Fruit fly (Drosophila melanogaster): Measurements from ENCODE around the gene Prp6.
A peak's percentile ranks its signal among the peaks of the same experiment; 100 is the strongest.

The Prp6 gene

dm6 chr3L:18898770-18899278 is 6.3 kb upstream of the Prp6 start, which contains the start of gene RpL26 (continued):
- TF ChIP-seq Oli (tag; optimal IDR thresholded peaks at IDR 0.05) (peak; percentile 51), CG11456 (GFP tag; IDR thresholded peaks at IDR 0.05) (no peak), caup (GFP tag; optimal IDR thresholded peaks at IDR 0.05; ENCODE audit: severe bottlenecking) (peak; percentile 67), CG17829 (tag; optimal IDR thresholded peaks at IDR 0.05) (peak; percentile 76), CG16813 (GFP tag; IDR thresholded peaks at IDR 0.05; ENCODE audit: partially characterized antibody) (peak; percentile 99), yki (optimal IDR thresholded peaks at IDR 0.05) (no peak), CG17802 (tag; optimal IDR thresholded peaks at IDR 0.05) (peak; percentile 7), tgo (GFP tag; IDR thresholded peaks at IDR 0.05) (no peak; the same call in 2 of the 3 replicates), danr (GFP tag; IDR thresholded peaks at IDR 0.05) (no peak), Poxn (GFP tag; IDR thresholded peaks at IDR 0.05) (no peak), Dfd (GFP tag; optimal IDR thresholded peaks at IDR 0.05) (no peak), CG4820 (GFP tag; optimal IDR thresholded peaks at IDR 0.05) (peak; percentile 37), CG4854 (GFP tag; optimal IDR thresholded peaks at IDR 0.05) (peak; percentile 60), dmrt11E (tag; optimal IDR thresholded peaks at IDR 0.05) (peak; percentile 73), ara (GFP tag; IDR thresholded peaks at IDR 0.05) (no peak), PHDP (tag; optimal IDR thresholded peaks at IDR 0.05) (peak; percentile 61), CG4707 (GFP tag; optimal IDR thresholded peaks at IDR 0.05) (no peak), CG12071 (GFP tag; optimal IDR thresholded peaks at IDR 0.05) (no peak), CG10462 (GFP tag; optimal IDR thresholded peaks at IDR 0.05) (peak; percentile 46), CG11696 (GFP tag; IDR thresholded peaks at IDR 0.05) (no peak), vnd (GFP tag; IDR thresholded peaks at IDR 0.05; ENCODE audit: partially characterized antibody) (peak; percentile 98), luna (GFP tag; optimal IDR thresholded peaks at IDR 0.05) (peak; percentile 74), CG6254 (GFP tag; optimal IDR thresholded peaks at IDR 0.05) (no peak), CG2120 (GFP tag; optimal IDR thresholded peaks at IDR 0.05) (peak; percentile 90), CG1792 (GFP tag; optimal IDR thresholded peaks at IDR 0.05) (peak; percentile 53), dmrt99B (tag; optimal IDR thresholded peaks at IDR 0.05) (no peak), gsb-n (tag; optimal IDR thresholded peaks at IDR 0.05) (no peak), Sry-δ (GFP tag; optimal IDR thresholded peaks at IDR 0.05) (peak; percentile 99), C15 (GFP tag; IDR thresholded peaks at IDR 0.05) (no peak), pum (GFP tag; optimal IDR thresholded peaks at IDR 0.05) (peak; percentile 88), CG2202 (tag; optimal IDR thresholded peaks at IDR 0.05) (peak; percentile 56), CG6175 (GFP tag; IDR thresholded peaks at IDR 0.05) (no peak), chm (GFP tag; IDR thresholded peaks at IDR 0.05) (no peak), bbx (GFP tag; IDR thresholded peaks at IDR 0.05; ENCODE audit: partially characterized antibody) (peak; percentile 85), CG11560 (tag; IDR thresholded peaks at IDR 0.05) (peak; percentile 34; the same call in 1 of the 3 replicates), nom (GFP tag; optimal IDR thresholded peaks at IDR 0.05) (peak; percentile 74), wor (GFP tag; IDR thresholded peaks at IDR 0.05) (peak; percentile 34; the same call in 1 of the 2 replicates), CG17385 (GFP tag; optimal IDR thresholded peaks at IDR 0.05) (peak; percentile 74), br (optimal IDR thresholded peaks at IDR 0.05) (no peak), Doc3 (GFP tag; IDR thresholded peaks at IDR 0.05; ENCODE audit: partially characterized antibody) (peak; percentile 97), CG7839 (tag; optimal IDR thresholded peaks at IDR 0.05) (peak; percentile 53), CG16815 (GFP tag; optimal IDR thresholded peaks at IDR 0.05) (peak; percentile 65), dm (GFP tag; optimal IDR thresholded peaks at IDR 0.05) (peak; percentile 93), CG11695 (GFP tag; IDR thresholded peaks at IDR 0.05) (peak; percentile 64; the same call in 1 of the 3 replicates), CG1603 (tag; optimal IDR thresholded peaks at IDR 0.05) (peak; percentile 28), mam (GFP tag; optimal IDR thresholded peaks at IDR 0.05) (peak; percentile 90), CG13624 (GFP tag; optimal IDR thresholded peaks at IDR 0.05) (peak; percentile 92), CG8281 (tag; optimal IDR thresholded peaks at IDR 0.05) (no peak), ap (GFP tag; IDR thresholded peaks at IDR 0.05) (no peak; the same call in 1 of the 2 replicates), CG31224 (GFP tag; IDR thresholded peaks at IDR 0.05) (peak; percentile 53), Taf1 (GFP tag; IDR thresholded peaks at IDR 0.05) (0 out of 2 replicates have a peak, but pooled peaks have one; percentile 68)

Measured in whole organism, embryonic.